Worm (Caenorhabditis elegans) whole organism, L4 larva: ENCODE results near the gene T02G5.7.

Experiments
- D1046.2 ChIP-seq: fragments of 200-800 bp; sonication (Bioruptor generic); IDR thresholded peaks from 2 replicates; pipeline ENCODE4 v1.3.6; 2022; ENCODE audit warnings: missing genetic modification characterization, missing compliant biosample characterization
- F10B5.3 ChIP-seq: sonication (generic microtip); optimal IDR thresholded peaks from 2 replicates; lab custom pipeline; 2016; ENCODE audit warnings: mild to moderate bottlenecking, missing genetic modification characterization, missing compliant biosample characterization
- F26F4.8 ChIP-seq: fragments of 200-800 bp; sonication (Bioruptor generic); conservative IDR thresholded peaks from 2 replicates; pipeline ENCODE4 v1.3.6; 2022; ENCODE audit warnings: missing genetic modification characterization, missing compliant biosample characterization
- F37D6.2 ChIP-seq: sonication (generic microtip); optimal IDR thresholded peaks from 2 replicates; lab custom pipeline; 2016; ENCODE audit warnings: mild to moderate bottlenecking, missing genetic modification characterization, missing compliant biosample characterization
- F44E2.7 ChIP-seq: fragments of 200-800 bp; sonication (Bioruptor generic); IDR thresholded peaks from 2 replicates; pipeline ENCODE4 v2.1.2; 2022; ENCODE audit warnings: missing genetic modification characterization, missing compliant biosample characterization
- F49E8.2 ChIP-seq: sonication (generic microtip); optimal IDR thresholded peaks from 2 replicates; lab custom pipeline; 2016; ENCODE audit warnings: missing compliant biosample characterization, mild to moderate bottlenecking, missing genetic modification characterization, borderline replicate concordance
- R02D3.7 ChIP-seq: fragments of 150-350 bp; sonication (generic microtip); optimal IDR thresholded peaks from 3 replicates; lab custom pipeline; 2014; ENCODE audit warnings: missing biosample characterization, missing genetic modification characterization
- T20F7.1 ChIP-seq: fragments of 200-800 bp; sonication (Bioruptor generic); optimal IDR thresholded peaks from 2 replicates; lab custom pipeline; 2018; ENCODE audit warnings: mild to moderate bottlenecking, missing genetic modification characterization, missing compliant biosample characterization
- T26A8.4 ChIP-seq: fragments of 200-800 bp; sonication (Bioruptor generic); IDR thresholded peaks from 2 replicates; pipeline ENCODE4 v1.3.6; 2022; ENCODE audit warnings: missing genetic modification characterization, missing compliant biosample characterization
- Y5F2A.4 ChIP-seq: fragments of 200-800 bp; sonication (Bioruptor generic); optimal IDR thresholded peaks from 2 replicates; lab custom pipeline; 2018; ENCODE audit warnings: mild to moderate bottlenecking, missing genetic modification characterization, missing compliant biosample characterization
- ZK546.5 ChIP-seq, 2 experiments: sonication (generic microtip); optimal IDR thresholded peaks; 2 replicates each; lab custom pipeline; 2017; ENCODE audit warnings: missing biosample characterization in 2 of 2, missing genetic modification characterization in 2 of 2
- aly-2 ChIP-seq: sonication (generic microtip); optimal IDR thresholded peaks from 2 replicates; lab custom pipeline; 2018; ENCODE audit warnings: missing biosample characterization, missing genetic modification characterization
- ama-1 ChIP-seq: fragments of 150-350 bp; optimal IDR thresholded peaks from 2 replicates; lab custom pipeline; 2014; ENCODE audit warnings: inconsistent platforms, mixed read lengths
- ceh-20 ChIP-seq: fragments of 200-800 bp; sonication (Bioruptor generic); IDR thresholded peaks from 2 replicates; pipeline ENCODE4 v1.3.6; 2022; ENCODE audit warnings: missing genetic modification reagents, missing genetic modification characterization, missing compliant biosample characterization
- ceh-62 ChIP-seq: sonication (generic microtip); optimal IDR thresholded peaks from 2 replicates; lab custom pipeline; 2017; ENCODE audit warnings: missing biosample characterization, missing genetic modification characterization
- ceh-82 ChIP-seq: sonication (generic microtip); optimal IDR thresholded peaks from 2 replicates; lab custom pipeline; 2017; ENCODE audit warnings: missing biosample characterization, missing genetic modification characterization
- ces-1 ChIP-seq: fragments of 150-350 bp; sonication (generic microtip); optimal IDR thresholded peaks from 4 replicates; lab custom pipeline; 2014; ENCODE audit warnings: missing biosample characterization, missing genetic modification reagents, missing genetic modification characterization
- daf-19 ChIP-seq: fragments of 200-800 bp; sonication (Bioruptor generic); conservative IDR thresholded peaks from 2 replicates; pipeline ENCODE4 v1.3.6; 2022; ENCODE audit warnings: missing genetic modification characterization, missing compliant biosample characterization
- dmd-6 ChIP-seq: fragments of 200-800 bp; sonication (Bioruptor generic); IDR thresholded peaks from 2 replicates; pipeline ENCODE4 v1.3.6; 2022; ENCODE audit warnings: missing genetic modification reagents, missing genetic modification characterization, missing compliant biosample characterization
- duxl-1 ChIP-seq: sonication (generic microtip); optimal IDR thresholded peaks from 2 replicates; lab custom pipeline; 2016; ENCODE audit warnings: mild to moderate bottlenecking, missing genetic modification characterization, moderate library complexity, missing compliant biosample characterization; ENCODE audit not compliant: poor library complexity
- dve-1 ChIP-seq: sonication (generic microtip); optimal IDR thresholded peaks from 2 replicates; lab custom pipeline; 2017; ENCODE audit warnings: antibody characterized with exemption, mild to moderate bottlenecking, missing genetic modification characterization, missing compliant biosample characterization; ENCODE audit not compliant: insufficient read depth
- egl-43 ChIP-seq: fragments of 200-800 bp; sonication (Bioruptor generic); IDR thresholded peaks from 2 replicates; pipeline ENCODE4 v1.3.6; 2022; ENCODE audit warnings: missing genetic modification reagents, missing genetic modification characterization, missing compliant biosample characterization
- hlh-11 ChIP-seq: fragments of 200-800 bp; sonication (Bioruptor generic); optimal IDR thresholded peaks from 2 replicates; lab custom pipeline; 2018; ENCODE audit warnings: mild to moderate bottlenecking, missing genetic modification characterization, missing compliant biosample characterization
- hlh-30 ChIP-seq: sonication (generic microtip); optimal IDR thresholded peaks from 2 replicates; lab custom pipeline; 2017; ENCODE audit warnings: antibody characterized with exemption, mild to moderate bottlenecking, missing genetic modification characterization, missing compliant biosample characterization; ENCODE audit not compliant: insufficient read depth
- hmg-1.1 ChIP-seq: fragments of 200-800 bp; sonication (Bioruptor generic); IDR thresholded peaks from 2 replicates; pipeline ENCODE4 v1.3.6; 2022; ENCODE audit warnings: missing genetic modification reagents, missing genetic modification characterization, missing compliant biosample characterization
- jun-1 ChIP-seq: fragments of 150-350 bp; optimal IDR thresholded peaks from 2 replicates; lab custom pipeline; 2014; ENCODE audit warnings: missing biosample characterization, missing genetic modification reagents, missing genetic modification characterization
- lin-15B ChIP-seq: fragments of 150-350 bp; sonication (generic microtip); optimal IDR thresholded peaks from 3 replicates; lab custom pipeline; 2014; ENCODE audit warnings: missing biosample characterization, missing genetic modification characterization
- lin-29 ChIP-seq: fragments of 200-800 bp; sonication (Bioruptor generic); IDR thresholded peaks from 2 replicates; pipeline ENCODE4 v1.3.6; 2022; ENCODE audit warnings: missing genetic modification reagents, missing genetic modification characterization, missing compliant biosample characterization
- lin-39 ChIP-seq: fragments of 150-350 bp; optimal IDR thresholded peaks from 2 replicates; lab custom pipeline; 2014; ENCODE audit warnings: missing biosample characterization, missing genetic modification reagents, missing genetic modification characterization
- lsy-2 ChIP-seq, 2 experiments: fragments of 150-350 bp in 1 of 2; sonication (generic microtip) in 1 of 2; optimal IDR thresholded peaks; 2 replicates each; lab custom pipeline; 2014 to 2017; ENCODE audit warnings: missing biosample characterization in 2 of 2, missing genetic modification characterization in 2 of 2
- madf-5 ChIP-seq, 2 experiments: fragments of 200-800 bp; sonication (Bioruptor generic); IDR thresholded peaks; 2 replicates each; pipeline ENCODE4 v1.3.6; 2022; ENCODE audit warnings: missing compliant biosample characterization in 2 of 2, missing genetic modification characterization in 2 of 2
- madf-9 ChIP-seq: fragments of 200-800 bp; sonication (Bioruptor generic); conservative IDR thresholded peaks from 2 replicates; pipeline ENCODE4 v1.3.6; 2022; ENCODE audit warnings: missing genetic modification reagents, missing genetic modification characterization, missing compliant biosample characterization
- mdt-29 ChIP-seq: fragments of 200-800 bp; sonication (Bioruptor generic); IDR thresholded peaks from 2 replicates; pipeline ENCODE4 v1.3.6; 2022; ENCODE audit warnings: missing genetic modification reagents, missing genetic modification characterization, missing compliant biosample characterization
- mxl-2 ChIP-seq: fragments of 200-800 bp; sonication (Bioruptor generic); conservative IDR thresholded peaks from 2 replicates; pipeline ENCODE4 v1.3.6; 2022; ENCODE audit warnings: missing genetic modification reagents, missing genetic modification characterization, missing compliant biosample characterization
- nhr-11 ChIP-seq: fragments of 150-350 bp; optimal IDR thresholded peaks from 2 replicates; lab custom pipeline; 2014; ENCODE audit warnings: missing biosample characterization, missing genetic modification characterization
- nhr-41 ChIP-seq: fragments of 200-800 bp; sonication (Bioruptor generic); IDR thresholded peaks from 2 replicates; pipeline ENCODE4 v1.3.6; 2022; ENCODE audit warnings: missing genetic modification reagents, missing genetic modification characterization, missing compliant biosample characterization
- nhr-42 ChIP-seq: fragments of 200-800 bp; sonication (Bioruptor generic); IDR thresholded peaks from 2 replicates; pipeline ENCODE4 v1.3.6; 2022; ENCODE audit warnings: missing genetic modification characterization, missing compliant biosample characterization
- nhr-76 ChIP-seq: fragments of 150-350 bp; optimal IDR thresholded peaks from 2 replicates; lab custom pipeline; 2014; ENCODE audit warnings: missing biosample characterization, missing genetic modification characterization
- nhr-77 ChIP-seq: fragments of 150-350 bp; optimal IDR thresholded peaks from 2 replicates; lab custom pipeline; 2014; ENCODE audit warnings: missing biosample characterization, missing genetic modification characterization
- pha-4 ChIP-seq, 2 experiments: fragments of 150-350 bp in 1 of 2; fragments of 200-800 bp in 1 of 2; sonication (Bioruptor generic) in 1 of 2; IDR thresholded peaks in 1 of 2; optimal IDR thresholded peaks in 1 of 2; 2 replicates each; pipeline versions ENCODE4 v1.3.6 to Lab custom; 2014 to 2022; ENCODE audit warnings: missing genetic modification characterization in 2 of 2, missing genetic modification reagents in 2 of 2, missing biosample characterization in 1 of 2, missing compliant biosample characterization in 1 of 2
- rbr-2 ChIP-seq: sonication (generic microtip); optimal IDR thresholded peaks from 2 replicates; lab custom pipeline; 2016; ENCODE audit warnings: missing genotype, missing genetic modification characterization, missing compliant biosample characterization
- sdz-12 ChIP-seq: fragments of 200-800 bp; sonication (Bioruptor generic); optimal IDR thresholded peaks from 2 replicates; lab custom pipeline; 2018; ENCODE audit warnings: mild to moderate bottlenecking, missing genetic modification characterization, missing compliant biosample characterization
- snpc-4 ChIP-seq: fragments of 150-350 bp; optimal IDR thresholded peaks from 2 replicates; lab custom pipeline; 2014; ENCODE audit warnings: missing biosample characterization, missing genetic modification characterization
- spr-1 ChIP-seq: sonication (generic microtip); optimal IDR thresholded peaks from 2 replicates; lab custom pipeline; 2016; ENCODE audit warnings: mild to moderate bottlenecking, missing genetic modification characterization, missing compliant biosample characterization
- spr-3 ChIP-seq: fragments of 200-800 bp; sonication (Bioruptor generic); optimal IDR thresholded peaks from 2 replicates; lab custom pipeline; 2018; ENCODE audit warnings: mild to moderate bottlenecking, missing genetic modification characterization, missing compliant biosample characterization
- tag-97 ChIP-seq: fragments of 200-800 bp; sonication (Bioruptor generic); IDR thresholded peaks from 2 replicates; pipeline ENCODE4 v1.3.6; 2022; ENCODE audit warnings: missing genetic modification characterization, missing compliant biosample characterization
- unc-130 ChIP-seq: sonication (generic microtip); optimal IDR thresholded peaks from 2 replicates; lab custom pipeline; 2016; ENCODE audit warnings: missing genetic modification reagents, missing genetic modification characterization, missing compliant biosample characterization
- unc-39 ChIP-seq: sonication (generic microtip); optimal IDR thresholded peaks from 2 replicates; lab custom pipeline; 2017; ENCODE audit warnings: missing biosample characterization, missing genetic modification characterization
- vab-7 ChIP-seq: fragments of 200-800 bp; sonication (Bioruptor generic); IDR thresholded peaks from 2 replicates; pipeline ENCODE4 v1.3.6; 2022; ENCODE audit warnings: missing genetic modification reagents, missing genetic modification characterization, missing compliant biosample characterization
- zfp-3 ChIP-seq: fragments of 200-800 bp; sonication (Bioruptor generic); conservative IDR thresholded peaks from 2 replicates; pipeline ENCODE4 v1.3.6; 2022; ENCODE audit warnings: missing genetic modification reagents, missing genetic modification characterization, missing compliant biosample characterization
- zip-11 ChIP-seq: fragments of 200-800 bp; sonication (Bioruptor generic); IDR thresholded peaks from 2 replicates; pipeline ENCODE4 v1.3.6; 2022; ENCODE audit warnings: missing genetic modification characterization, missing compliant biosample characterization
- ztf-11 ChIP-seq: fragments of 150-350 bp; optimal IDR thresholded peaks from 2 replicates; lab custom pipeline; 2014; ENCODE audit warnings: missing biosample characterization, missing genetic modification characterization

The T02G5.7 gene

DNA sequence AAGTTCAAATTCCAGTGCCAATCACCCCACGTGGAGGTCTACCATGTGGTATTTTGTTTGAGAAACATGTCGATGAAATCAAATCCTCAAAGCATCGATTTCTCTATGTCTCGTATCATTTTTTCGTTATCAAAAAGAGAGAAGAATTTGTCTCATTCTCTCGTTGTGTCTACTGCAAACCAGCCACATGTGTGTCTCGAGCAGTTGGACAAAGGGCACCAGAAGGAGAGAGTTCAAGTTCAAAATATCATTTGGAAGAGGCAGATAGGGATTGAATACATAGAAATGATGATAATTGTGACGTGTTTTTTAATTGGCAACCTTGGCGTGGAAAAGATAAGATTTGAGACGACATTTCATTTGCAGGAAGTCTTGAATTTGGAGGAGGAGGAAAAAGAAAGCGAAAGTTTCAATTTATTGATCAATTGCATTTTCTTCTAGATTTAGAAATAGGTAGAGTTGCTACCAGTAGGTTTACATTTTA is 16.1 kb upstream of the T02G5.7 start (continued):
- peak; percentile 85 for TF ChIP-seq hlh-30
- TF ChIP-seq lin-39 (tag; lab: Kevin White, UChicago), result no peak
- no peak for TF ChIP-seq vab-7 (GFP tag; lab: Robert Waterston, UW)
- no peak for TF ChIP-seq F49E8.2 (tag; lab: Kevin White, UChicago)
- no peak for TF ChIP-seq daf-19 (GFP tag; lab: Robert Waterston, UW)
- no peak for TF ChIP-seq zip-11 (GFP tag; lab: Robert Waterston, UW)
- no peak for TF ChIP-seq unc-130 (GFP tag; lab: Kevin White, UChicago)
- TF ChIP-seq sdz-12 (GFP tag; lab: Kevin White, UChicago), result no peak
- TF ChIP-seq F10B5.3, result no peak
- TF ChIP-seq dve-1 (tag; lab: Kevin White, UChicago), result peak; percentile 69
- no peak for TF ChIP-seq nhr-11
- TF ChIP-seq lin-15B (tag; lab: Kevin White, UChicago), result no peak
- no peak for TF ChIP-seq jun-1 (tag; lab: Kevin White, UChicago)
- TF ChIP-seq hlh-11 (tag; lab: Kevin White, UChicago), result peak; percentile 85
- TF ChIP-seq F37D6.2 (tag; lab: Kevin White, UChicago), result no peak
- TF ChIP-seq ceh-20 (GFP tag; lab: Robert Waterston, UW), result no peak
- TF ChIP-seq duxl-1 (tag; lab: Kevin White, UChicago), result no peak
- TF ChIP-seq ZK546.5 (tag; optimal IDR thresholded peaks at IDR 0.05; lab: Kevin White, UChicago), result no peak
- TF ChIP-seq mxl-2 (GFP tag; lab: Robert Waterston, UW), result no peak
- TF ChIP-seq ama-1 (lab: Kevin White, UChicago), result no peak
- TF ChIP-seq ces-1 (GFP tag; lab: Kevin White, UChicago), result no peak
- no peak for TF ChIP-seq R02D3.7 (tag; lab: Kevin White, UChicago)
- no peak for TF ChIP-seq pha-4 (GFP tag; IDR thresholded peaks at IDR 0.05; lab: Robert Waterston, UW)
- TF ChIP-seq pha-4 (tag; optimal IDR thresholded peaks at IDR 0.05; lab: Kevin White, UChicago), result no peak
- TF ChIP-seq T20F7.1 (GFP tag; lab: Kevin White, UChicago), result no peak
- peak; percentile 34 for TF ChIP-seq nhr-77 (tag; lab: Kevin White, UChicago)
- no peak for TF ChIP-seq egl-43 (GFP tag; lab: Robert Waterston, UW)
- peak in 1 of 2 experiments; percentile 55 for TF ChIP-seq lsy-2 (tag; optimal IDR thresholded peaks at IDR 0.05; lab: Kevin White, UChicago)
- no peak for TF ChIP-seq ceh-62 (tag; lab: Kevin White, UChicago)
- no peak for TF ChIP-seq F44E2.7 (GFP tag; lab: Robert Waterston, UW)
- no peak for TF ChIP-seq T26A8.4 (GFP tag; lab: Robert Waterston, UW)
- TF ChIP-seq dmd-6, result peak; percentile 84
- no peak for TF ChIP-seq nhr-41 (GFP tag; lab: Robert Waterston, UW)
- TF ChIP-seq lin-29 (GFP tag; lab: Robert Waterston, UW), result no peak
- TF ChIP-seq snpc-4 (tag; lab: Kevin White, UChicago), result no peak
- no peak for TF ChIP-seq F26F4.8 (GFP tag; lab: Robert Waterston, UW)
- no peak for TF ChIP-seq D1046.2 (GFP tag; lab: Robert Waterston, UW)
- TF ChIP-seq madf-9 (GFP tag; lab: Robert Waterston, UW), result no peak
- no peak for TF ChIP-seq ztf-11 (tag; lab: Kevin White, UChicago)
- no peak for TF ChIP-seq tag-97
- TF ChIP-seq spr-1, result no peak
- no peak for TF ChIP-seq Y5F2A.4 (GFP tag; lab: Kevin White, UChicago)
- TF ChIP-seq unc-39 (tag; lab: Kevin White, UChicago), result no peak
- no peak for TF ChIP-seq hmg-1.1 (GFP tag; lab: Robert Waterston, UW)
- TF ChIP-seq nhr-76 (tag; lab: Kevin White, UChicago), result no peak
- TF ChIP-seq aly-2, result no peak
- TF ChIP-seq madf-5 (GFP tag; IDR thresholded peaks at IDR 0.05; lab: Robert Waterston, UW), result no peak
- TF ChIP-seq mdt-29 (GFP tag; lab: Robert Waterston, UW), result no peak
- no peak for TF ChIP-seq zfp-3 (GFP tag; lab: Robert Waterston, UW)
- TF ChIP-seq rbr-2, result no peak
- no peak for TF ChIP-seq ceh-82 (tag; lab: Kevin White, UChicago)
- no peak for TF ChIP-seq spr-3 (GFP tag; lab: Kevin White, UChicago)
- no peak for TF ChIP-seq nhr-42 (GFP tag; lab: Robert Waterston, UW)
